Fruit fly (Drosophila melanogaster): ENCODE results near the gene CG13244.

CG13244 gene

dm6 chr2L:15908496-15909276, 8.0 kb upstream of the CG13244 start (continued):
- TF ChIP-seq CG6791 (GFP tag; IDR thresholded peaks at IDR 0.05; ENCODE audit: partially characterized antibody) (no peak), CG2712 (tag; optimal IDR thresholded peaks at IDR 0.05) (peak; percentile 78), psq (GFP tag; optimal IDR thresholded peaks at IDR 0.05) (no peak), CG7556 (GFP tag; optimal IDR thresholded peaks at IDR 0.05) (peak; percentile 70), org-1 (GFP tag; optimal IDR thresholded peaks at IDR 0.05) (no peak), Asciz (GFP tag; optimal IDR thresholded peaks at IDR 0.05) (peak; percentile 65), CG11456 (GFP tag; IDR thresholded peaks at IDR 0.05) (no peak), CG4730 (GFP tag; IDR thresholded peaks at IDR 0.05) (no peak), CrebB (tag; optimal IDR thresholded peaks at IDR 0.05) (peak; percentile 37), CG42726 (GFP tag; IDR thresholded peaks at IDR 0.05; ENCODE audit: partially characterized antibody) (no peak), insv (GFP tag; optimal IDR thresholded peaks at IDR 0.05) (no peak), Hr39 (optimal IDR thresholded peaks at IDR 0.05) (no peak), CG43689 (GFP tag; IDR thresholded peaks at IDR 0.05) (no peak), peb (GFP tag; IDR thresholded peaks at IDR 0.05) (no peak), CG6683 (GFP tag; optimal IDR thresholded peaks at IDR 0.05) (peak; percentile 9), cad (GFP tag; optimal IDR thresholded peaks at IDR 0.05) (no peak), bigmax (GFP tag; optimal IDR thresholded peaks at IDR 0.05) (no peak), CG13624 (GFP tag; optimal IDR thresholded peaks at IDR 0.05) (no peak), CG4617 (GFP tag; optimal IDR thresholded peaks at IDR 0.05; ENCODE audit: borderline replicate concordance) (no peak), gro (GFP tag; optimal IDR thresholded peaks at IDR 0.05) (peak; percentile 60), CkIIα-i1 (GFP tag; IDR thresholded peaks at IDR 0.05) (no peak), Ets65A (GFP tag) (peak; percentile 79), CG8388 (GFP tag; optimal IDR thresholded peaks at IDR 0.05) (peak; percentile 72), toy (GFP tag; IDR thresholded peaks at IDR 0.05) (no peak), CG1832 (GFP tag; optimal IDR thresholded peaks at IDR 0.05) (peak; percentile 44), Bgb (GFP tag; IDR thresholded peaks at IDR 0.05; ENCODE audit: partially characterized antibody) (peak; percentile 29; the same call in 1 of the 2 replicates), tin (GFP tag; optimal IDR thresholded peaks at IDR 0.05) (no peak), pros (GFP tag; optimal IDR thresholded peaks at IDR 0.05) (peak; percentile 84), CG5180 (GFP tag; optimal IDR thresholded peaks at IDR 0.05) (no peak), NK7.1 (GFP tag; optimal IDR thresholded peaks at IDR 0.05) (no peak), CG34376 (GFP tag; optimal IDR thresholded peaks at IDR 0.05) (peak; percentile 88), YL-1 (GFP tag; optimal IDR thresholded peaks at IDR 0.05) (no peak), Trl (optimal IDR thresholded peaks at IDR 0.05) (no peak), Trl (GFP tag; optimal IDR thresholded peaks at IDR 0.05) (no peak), CG6254 (GFP tag; optimal IDR thresholded peaks at IDR 0.05) (peak; percentile 35), slbo (GFP tag; IDR thresholded peaks at IDR 0.05) (peak; percentile 50), tgo (GFP tag; IDR thresholded peaks at IDR 0.05) (peak; percentile 56), Meics (GFP tag; optimal IDR thresholded peaks at IDR 0.05) (peak; percentile 69), CG12659 (GFP tag; optimal IDR thresholded peaks at IDR 0.05) (peak; percentile 44), MESR4 (GFP tag; optimal IDR thresholded peaks at IDR 0.05) (no peak), Max (GFP tag; optimal IDR thresholded peaks at IDR 0.05) (no peak), CG16779 (GFP tag; IDR thresholded peaks at IDR 0.05) (no peak), nau (GFP tag; optimal IDR thresholded peaks at IDR 0.05) (peak; percentile 8), tio (GFP tag; optimal IDR thresholded peaks at IDR 0.05) (no peak), CG7357 (GFP tag; IDR thresholded peaks at IDR 0.05) (no peak), CG10274 (GFP tag; optimal IDR thresholded peaks at IDR 0.05) (no peak), CG8478 (optimal IDR thresholded peaks at IDR 0.05) (no peak), MBD-R2 (GFP tag; IDR thresholded peaks at IDR 0.05) (no peak), Kr (GFP tag; optimal IDR thresholded peaks at IDR 0.05) (no peak), Tbp (GFP tag; optimal IDR thresholded peaks at IDR 0.05) (no peak), CG7372 (GFP tag; IDR thresholded peaks at IDR 0.05) (no peak)
